Fruit fly (Drosophila melanogaster) whole organism, pupa: ENCODE measurements around the gene CG3679.

Experiments
- CG8301 ChIP-seq: fragments of 200-800 bp; sonication (Bioruptor generic); optimal IDR thresholded peaks from 2 replicates; lab custom pipeline; 2018; ENCODE audit warnings: missing biosample characterization, mild to moderate bottlenecking, missing genetic modification characterization
- CG9948 ChIP-seq: fragments of 200-800 bp; sonication (Bioruptor generic); optimal IDR thresholded peaks from 2 replicates; lab custom pipeline; 2018; ENCODE audit warnings: missing biosample characterization, mild to moderate bottlenecking, missing genetic modification characterization, moderate library complexity
- EcR ChIP-seq: fragments of 200-800 bp; sonication (Bioruptor generic); optimal IDR thresholded peaks from 3 replicates; lab custom pipeline; 2019; ENCODE audit warnings: missing biosample characterization, missing genetic modification characterization, mild to moderate bottlenecking, moderate library complexity, missing genetic modification reagents

dm6 chrX:16309764-16310163 is 6.1 kb downstream of the CG3679 start:
- TF ChIP-seq CG8301 (tag; lab: Kevin White, UChicago), result no peak
- TF ChIP-seq CG9948 (tag; lab: Kevin White, UChicago), result no peak
- TF ChIP-seq EcR (GFP tag; lab: Kevin White, UChicago), result no peak
